Fruit fly (Drosophila melanogaster) whole organism, embryonic: Measurements from ENCODE around the gene CG14854.
A peak's percentile ranks its signal among the peaks of the same experiment; 100 is the strongest.

Experiments used
- Adf1 ChIP-seq: fragments of 200-800 bp; sonication (Bioruptor generic); IDR thresholded peaks from 2 replicates; pipeline ENCODE4 v1.3.6; 2022; ENCODE audit warnings: missing biosample characterization, missing genetic modification characterization
- B-H1 ChIP-seq: fragments of 200-800 bp; sonication (Bioruptor generic); IDR thresholded peaks from 3 replicates; pipeline ENCODE4 v1.3.6; 2022; ENCODE audit warnings: missing biosample characterization, missing genetic modification characterization
- CG13296 ChIP-seq: fragments of 200-800 bp; sonication (Bioruptor generic); optimal IDR thresholded peaks from 3 replicates; lab custom pipeline; 2018; ENCODE audit warnings: missing biosample characterization, mild to moderate bottlenecking, missing genetic modification characterization
- CG13424 ChIP-seq: fragments of 200-800 bp; sonication (Bioruptor generic); optimal IDR thresholded peaks from 2 replicates; lab custom pipeline; 2019; ENCODE audit warnings: missing biosample characterization, mild to moderate bottlenecking, missing genetic modification characterization, moderate library complexity
- CG13624 ChIP-seq: fragments of 200-800 bp; sonication (Bioruptor generic); optimal IDR thresholded peaks from 2 replicates; lab custom pipeline; 2016; ENCODE audit warnings: missing biosample characterization, missing genetic modification characterization
- CG14860 ChIP-seq: fragments of 200-800 bp; sonication (Bioruptor generic); IDR thresholded peaks from 3 replicates; pipeline ENCODE4 v1.3.6; 2022; ENCODE audit warnings: missing biosample characterization, missing genetic modification characterization; ENCODE audit not compliant: partially characterized antibody
- CG15479 ChIP-seq: fragments of 200-800 bp; sonication (Bioruptor generic); optimal IDR thresholded peaks from 3 replicates; lab custom pipeline; 2019; ENCODE audit warnings: missing biosample characterization, mild to moderate bottlenecking, missing genetic modification characterization, moderate library complexity
- CG15514 ChIP-seq: fragments of 200-800 bp; sonication (Bioruptor generic); optimal IDR thresholded peaks from 3 replicates; lab custom pipeline; 2017; ENCODE audit warnings: missing biosample characterization, missing genetic modification characterization, mild to moderate bottlenecking, moderate library complexity, missing genetic modification reagents
- CG15601 ChIP-seq: fragments of 200-800 bp; sonication (Bioruptor generic); optimal IDR thresholded peaks from 3 replicates; lab custom pipeline; 2019; ENCODE audit warnings: missing biosample characterization, mild to moderate bottlenecking, missing genetic modification characterization, moderate library complexity
- CG16813 ChIP-seq: fragments of 200-800 bp; sonication (Bioruptor generic); IDR thresholded peaks from 3 replicates; pipeline ENCODE4 v1.3.6; 2022; ENCODE audit warnings: missing biosample characterization, missing genetic modification characterization; ENCODE audit not compliant: partially characterized antibody
- CG16815 ChIP-seq: fragments of 200-800 bp; sonication (Bioruptor generic); optimal IDR thresholded peaks from 3 replicates; lab custom pipeline; 2017; ENCODE audit warnings: missing biosample characterization, mild to moderate bottlenecking, missing genetic modification characterization
- CG17186 ChIP-seq: fragments of 200-800 bp; sonication (Bioruptor generic); optimal IDR thresholded peaks from 3 replicates; lab custom pipeline; 2017; ENCODE audit warnings: missing biosample characterization, missing genetic modification reagents, missing genetic modification characterization
- CG17361 ChIP-seq: fragments of 200-800 bp; sonication (Bioruptor generic); IDR thresholded peaks from 3 replicates; pipeline ENCODE4 v1.3.6; 2022; ENCODE audit warnings: missing biosample characterization, missing genetic modification characterization
- CG17912 ChIP-seq: fragments of 200-800 bp; sonication (Bioruptor generic); optimal IDR thresholded peaks from 2 replicates; lab custom pipeline; 2018; ENCODE audit warnings: missing biosample characterization, mild to moderate bottlenecking, missing genetic modification characterization
- CG18262 ChIP-seq: fragments of 200-800 bp; optimal IDR thresholded peaks from 3 replicates; lab custom pipeline; 2019; ENCODE audit warnings: missing biosample characterization, mild to moderate bottlenecking, missing genetic modification characterization, moderate library complexity
- CG18764 ChIP-seq: fragments of 200-800 bp; sonication (Bioruptor generic); optimal IDR thresholded peaks from 3 replicates; lab custom pipeline; 2016; ENCODE audit warnings: missing biosample characterization, missing genetic modification characterization
- CG31388 ChIP-seq: fragments of 200-800 bp; sonication (Bioruptor generic); optimal IDR thresholded peaks from 2 replicates; lab custom pipeline; 2016; ENCODE audit warnings: missing biosample characterization, missing genetic modification characterization
- CG32767 ChIP-seq: fragments of 200-800 bp; sonication (Bioruptor generic); IDR thresholded peaks from 2 replicates; pipeline ENCODE4 v1.3.6; 2022; ENCODE audit warnings: missing biosample characterization, missing genetic modification characterization
- CG33213 ChIP-seq: fragments of 200-800 bp; sonication (Bioruptor generic); optimal IDR thresholded peaks from 3 replicates; lab custom pipeline; 2016; ENCODE audit warnings: missing biosample characterization, missing genetic modification characterization
- CG34376 ChIP-seq: fragments of 200-800 bp; sonication (Bioruptor generic); optimal IDR thresholded peaks from 2 replicates; lab custom pipeline; 2018; ENCODE audit warnings: missing biosample characterization, mild to moderate bottlenecking, missing genetic modification characterization
- CG34422 ChIP-seq: fragments of 200-800 bp; sonication (Bioruptor generic); IDR thresholded peaks from 3 replicates; pipeline ENCODE4 v1.3.6; 2022; ENCODE audit warnings: missing biosample characterization, missing genetic modification characterization
- CG3726 ChIP-seq: fragments of 200-800 bp; sonication (Bioruptor generic); IDR thresholded peaks from 3 replicates; pipeline ENCODE4, ENCODE4 v1.3.6; 2022; ENCODE audit warnings: missing biosample characterization, missing genetic modification characterization
- CG3995 ChIP-seq: fragments of 200-800 bp; sonication (Bioruptor generic); optimal IDR thresholded peaks from 3 replicates; lab custom pipeline; 2016; ENCODE audit warnings: missing biosample characterization, missing genetic modification characterization
- CG4282 ChIP-seq: fragments of 200-800 bp; sonication (Bioruptor generic); optimal IDR thresholded peaks from 2 replicates; lab custom pipeline; 2016; ENCODE audit warnings: missing biosample characterization, missing genetic modification characterization
- CG4360 ChIP-seq: fragments of 200-800 bp; sonication (Bioruptor generic); IDR thresholded peaks from 2 replicates; pipeline ENCODE4 v1.3.6; 2022; ENCODE audit warnings: missing biosample characterization, missing genetic modification characterization
- CG4617 ChIP-seq: fragments of 200-800 bp; sonication (Bioruptor generic); optimal IDR thresholded peaks from 3 replicates; lab custom pipeline; 2016; ENCODE audit warnings: missing biosample characterization, missing genetic modification characterization, borderline replicate concordance
- CG5953 ChIP-seq: fragments of 200-800 bp; sonication (Bioruptor generic); IDR thresholded peaks from 2 replicates; pipeline ENCODE4 v1.3.6; 2022; ENCODE audit warnings: missing biosample characterization, missing genetic modification characterization
- CG6765 ChIP-seq: fragments of 200-800 bp; sonication (Bioruptor generic); optimal IDR thresholded peaks from 3 replicates; lab custom pipeline; 2017; ENCODE audit warnings: missing biosample characterization, mild to moderate bottlenecking, missing genetic modification characterization
- CG7372 ChIP-seq: fragments of 200-800 bp; sonication (Bioruptor generic); IDR thresholded peaks from 2 replicates; pipeline ENCODE4 v1.3.6; 2022; ENCODE audit warnings: missing biosample characterization, missing genetic modification characterization
- CG8765 ChIP-seq: fragments of 200-800 bp; sonication (Bioruptor generic); IDR thresholded peaks from 2 replicates; pipeline ENCODE4 v1.3.6; 2022; ENCODE audit warnings: missing biosample characterization, missing genetic modification characterization
- CrebB ChIP-seq: fragments of 200-800 bp; sonication (Bioruptor generic); optimal IDR thresholded peaks from 3 replicates; lab custom pipeline; 2018; ENCODE audit warnings: missing biosample characterization, mild to moderate bottlenecking, missing genetic modification characterization
- Dad ChIP-seq: fragments of 200-800 bp; sonication (Bioruptor generic); optimal IDR thresholded peaks from 3 replicates; lab custom pipeline; 2016; ENCODE audit warnings: missing biosample characterization, missing genetic modification characterization
- MESR4 ChIP-seq: fragments of 200-800 bp; sonication (Bioruptor generic); optimal IDR thresholded peaks from 2 replicates; lab custom pipeline; 2018; ENCODE audit warnings: missing biosample characterization, mild to moderate bottlenecking, missing genetic modification characterization, moderate library complexity
- Mad ChIP-seq: fragments of 200-800 bp; sonication (Bioruptor generic); optimal IDR thresholded peaks from 2 replicates; lab custom pipeline; 2016; ENCODE audit warnings: missing biosample characterization, missing genetic modification characterization
- Meics ChIP-seq: fragments of 200-800 bp; sonication (Bioruptor generic); optimal IDR thresholded peaks from 2 replicates; lab custom pipeline; 2017; ENCODE audit warnings: missing biosample characterization, mild to moderate bottlenecking, missing genetic modification characterization
- Ptx1 ChIP-seq: fragments of 200-800 bp; sonication (Bioruptor generic); IDR thresholded peaks from 2 replicates; pipeline ENCODE4 v1.3.6; 2022; ENCODE audit warnings: missing biosample characterization, missing genetic modification characterization
- Ravus ChIP-seq: fragments of 200-800 bp; sonication (Bioruptor generic); IDR thresholded peaks from 2 replicates; pipeline ENCODE4 v1.3.6; 2022; ENCODE audit warnings: missing biosample characterization, missing genetic modification characterization
- Sin3A ChIP-seq: fragments of >200 bp; optimal IDR thresholded peaks from 2 replicates; lab custom pipeline; 2018
- Sox102F ChIP-seq: fragments of 200-800 bp; sonication (Bioruptor generic); optimal IDR thresholded peaks from 2 replicates; lab custom pipeline; 2018; ENCODE audit warnings: missing biosample characterization, mild to moderate bottlenecking, missing genetic modification characterization, moderate library complexity
- bigmax ChIP-seq: fragments of 200-800 bp; sonication (Bioruptor generic); optimal IDR thresholded peaks from 2 replicates; lab custom pipeline; 2018; ENCODE audit warnings: missing biosample characterization, mild to moderate bottlenecking, missing genetic modification characterization
- bsh ChIP-seq, 2 experiments: fragments of 200-800 bp; sonication (Bioruptor generic); optimal IDR thresholded peaks; 2 replicates each; lab custom pipeline; 2017 to 2018; ENCODE audit warnings: mild to moderate bottlenecking in 2 of 2, missing biosample characterization in 2 of 2, missing genetic modification characterization in 2 of 2, moderate library complexity in 1 of 2
- ems ChIP-seq: fragments of 200-800 bp; sonication (Bioruptor generic); optimal IDR thresholded peaks from 3 replicates; lab custom pipeline; 2016; ENCODE audit warnings: missing biosample characterization, missing genetic modification characterization
- ind ChIP-seq: fragments of 200-800 bp; sonication (Bioruptor generic); optimal IDR thresholded peaks from 3 replicates; lab custom pipeline; 2016; ENCODE audit warnings: missing biosample characterization, missing genetic modification characterization
- lab ChIP-seq: fragments of 200-800 bp; sonication (Bioruptor generic); optimal IDR thresholded peaks from 3 replicates; lab custom pipeline; 2017; ENCODE audit warnings: missing biosample characterization, missing genetic modification characterization, mild to moderate bottlenecking, moderate library complexity, missing genetic modification reagents
- lmd ChIP-seq: fragments of 200-800 bp; sonication (Bioruptor generic); IDR thresholded peaks from 2 replicates; pipeline ENCODE4 v1.3.6; 2022; ENCODE audit warnings: missing biosample characterization, missing genetic modification characterization
- nerfin-2 ChIP-seq: fragments of 200-800 bp; sonication (Bioruptor generic); IDR thresholded peaks from 2 replicates; pipeline ENCODE4 v1.3.6; 2022; ENCODE audit warnings: missing biosample characterization, missing genetic modification characterization; ENCODE audit not compliant: partially characterized antibody
- pan ChIP-seq, 4 experiments: fragments of >200 bp in 3 of 4; fragments of 200-800 bp in 1 of 4; sonication (Bioruptor generic) in 1 of 4; optimal IDR thresholded peaks in 3 of 4; IDR thresholded peaks in 1 of 4; 2 replicates each; pipeline versions ENCODE4 v1.3.6 to Lab custom; 2017 to 2022; ENCODE audit warnings: missing biosample characterization in 2 of 4, missing genetic modification characterization in 2 of 4, mixed read lengths in 1 of 4
- pnt ChIP-seq: fragments of 200-800 bp; sonication (Bioruptor generic); optimal IDR thresholded peaks from 3 replicates; lab custom pipeline; 2016; ENCODE audit warnings: missing biosample characterization, missing genetic modification characterization
- ro ChIP-seq: fragments of 200-800 bp; sonication (Bioruptor generic); IDR thresholded peaks from 2 replicates; pipeline ENCODE4 v1.3.6; 2022; ENCODE audit warnings: missing biosample characterization, missing genetic modification characterization
- ttk ChIP-seq: fragments of 200-800 bp; sonication (Bioruptor generic); IDR thresholded peaks from 2 replicates; pipeline ENCODE4 v2.1.2; 2022; ENCODE audit warnings: missing biosample characterization, missing genetic modification characterization
- unc-4 ChIP-seq: fragments of 200-800 bp; sonication (Bioruptor generic); IDR thresholded peaks from 2 replicates; pipeline ENCODE4 v1.3.6; 2022; ENCODE audit warnings: missing biosample characterization, missing genetic modification characterization; ENCODE audit not compliant: partially characterized antibody

The CG14854 gene

DNA sequence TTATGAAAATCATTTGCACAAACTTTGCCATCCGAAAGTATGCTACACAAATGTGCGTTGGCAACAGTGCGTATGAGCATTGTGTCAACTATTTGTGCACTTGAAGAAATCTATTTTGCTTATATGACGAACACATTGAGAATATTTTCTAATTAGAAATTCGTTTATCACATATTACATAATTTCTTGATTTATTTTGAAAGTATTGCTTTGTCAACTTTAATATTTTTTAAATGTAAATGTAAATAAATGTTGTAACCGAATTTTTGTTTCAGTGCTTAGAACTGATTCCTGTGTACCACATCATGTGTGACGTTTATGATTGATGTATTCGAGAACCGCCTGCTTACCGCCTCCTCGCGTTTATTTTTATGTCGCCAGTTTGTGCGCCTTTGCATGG, 17.8 kb downstream of the CG14854 start (continued):
- TF ChIP-seq CG16815 (no peak), CG18262 (no peak), MESR4 (no peak), Ptx1 (GFP tag; lab: Robert Waterston, UW) (no peak), CG17912 (GFP tag; lab: Kevin White, UChicago) (no peak), ttk (GFP tag; lab: Robert Waterston, UW) (no peak), Mad (GFP tag; lab: Kevin White, UChicago) (no peak), CG33213 (GFP tag; lab: Kevin White, UChicago) (no peak), CG32767 (no peak), Dad (GFP tag; lab: Kevin White, UChicago) (no peak), bsh (GFP tag; optimal IDR thresholded peaks at IDR 0.05; lab: Kevin White, UChicago) (no peak), Adf1 (GFP tag; lab: Robert Waterston, UW) (no peak), CG15601 (tag; lab: Kevin White, UChicago) (no peak), CG6765 (GFP tag; lab: Kevin White, UChicago) (no peak), B-H1 (no peak), Meics (GFP tag; lab: Kevin White, UChicago) (peak; percentile 45), CG8765 (GFP tag; lab: Robert Waterston, UW) (no peak), CG4282 (GFP tag; lab: Kevin White, UChicago) (no peak), CG3726 (no peak), nerfin-2 (GFP tag; lab: Robert Waterston, UW) (no peak), CG34376 (GFP tag; lab: Kevin White, UChicago) (no peak), CG15479 (GFP tag; lab: Kevin White, UChicago) (no peak), ems (GFP tag; lab: Kevin White, UChicago) (no peak), CG14860 (GFP tag; lab: Robert Waterston, UW) (no peak), Sox102F (GFP tag; lab: Kevin White, UChicago) (peak; percentile 37), pan (optimal IDR thresholded peaks at IDR 0.05; lab: Kevin White, UChicago) (no peak), pan (GFP tag; optimal IDR thresholded peaks at IDR 0.05 in 1 of 2, IDR thresholded peaks at IDR 0.05 in 1 of 2) (peak in 1 of 2 experiments; percentile 38), ind (GFP tag; lab: Kevin White, UChicago) (peak; percentile 16), CG16813 (GFP tag; lab: Robert Waterston, UW) (no peak), CG7372 (GFP tag; lab: Robert Waterston, UW) (peak; percentile 79), bigmax (GFP tag; lab: Kevin White, UChicago) (no peak), CG18764 (GFP tag; lab: Kevin White, UChicago) (no peak), CG13296 (GFP tag; lab: Kevin White, UChicago) (peak; percentile 1), CG13624 (GFP tag; lab: Kevin White, UChicago) (no peak), CG4360 (GFP tag; lab: Robert Waterston, UW) (no peak), lmd (GFP tag; lab: Robert Waterston, UW) (peak; percentile 20; the same call in 1 of the 2 replicates), CG13424 (tag; lab: Kevin White, UChicago) (no peak), Ravus (GFP tag; lab: Robert Waterston, UW) (no peak), pnt (no peak), CG15514 (GFP tag; lab: Kevin White, UChicago) (peak; percentile 5), lab (GFP tag; lab: Kevin White, UChicago) (peak; percentile 55), CG5953 (GFP tag; lab: Robert Waterston, UW) (no peak), unc-4 (GFP tag; lab: Robert Waterston, UW) (no peak), CG34422 (GFP tag; lab: Robert Waterston, UW) (no peak), CG4617 (no peak), CG17186 (GFP tag; lab: Kevin White, UChicago) (no peak), CG17361 (GFP tag; lab: Robert Waterston, UW) (no peak), Sin3A (lab: Kevin White, UChicago) (no peak), CG3995 (GFP tag; lab: Kevin White, UChicago) (no peak), CG31388 (GFP tag; lab: Kevin White, UChicago) (no peak), ro (GFP tag; lab: Robert Waterston, UW) (no peak), CrebB (tag; lab: Kevin White, UChicago) (no peak)
